Fruit fly (Drosophila melanogaster) whole organism, pupa: ENCODE results near the gene Ccdc56.

ENCODE experiments used
- CG10348 ChIP-seq: fragments of 200-800 bp; sonication (Bioruptor generic); IDR thresholded peaks from 2 replicates; pipeline ENCODE4 v1.3.6; 2022; ENCODE audit warnings: missing biosample characterization, missing genetic modification characterization
- CG12605 ChIP-seq: fragments of 200-800 bp; sonication (Bioruptor generic); IDR thresholded peaks from 2 replicates; pipeline ENCODE4 v1.3.6; 2022; ENCODE audit warnings: missing biosample characterization, missing genetic modification characterization
- CG13204 ChIP-seq: fragments of 200-800 bp; sonication (Bioruptor generic); optimal IDR thresholded peaks from 2 replicates; lab custom pipeline; 2018; ENCODE audit warnings: missing biosample characterization, mild to moderate bottlenecking, missing genetic modification characterization, moderate library complexity
- CG14655 ChIP-seq: fragments of 200-800 bp; sonication (Bioruptor generic); optimal IDR thresholded peaks from 3 replicates; lab custom pipeline; 2017; ENCODE audit warnings: mild to moderate bottlenecking, missing biosample characterization, missing genetic modification reagents, missing genetic modification characterization
- CG15710 ChIP-seq: fragments of 200-800 bp; sonication (Bioruptor generic); optimal IDR thresholded peaks from 2 replicates; lab custom pipeline; 2018; ENCODE audit warnings: missing biosample characterization, mild to moderate bottlenecking, missing genetic modification characterization, moderate library complexity
- CG17806 ChIP-seq: fragments of 200-800 bp; sonication (Bioruptor generic); optimal IDR thresholded peaks from 2 replicates; lab custom pipeline; 2018; ENCODE audit warnings: missing biosample characterization, mild to moderate bottlenecking, missing genetic modification characterization, moderate library complexity
- CG32121 ChIP-seq: fragments of 200-800 bp; sonication (Bioruptor generic); IDR thresholded peaks from 2 replicates; pipeline ENCODE4 v1.3.6; 2022; ENCODE audit warnings: missing biosample characterization, missing genetic modification characterization
- CG34367 ChIP-seq: fragments of 200-800 bp; sonication (Bioruptor generic); optimal IDR thresholded peaks from 2 replicates; lab custom pipeline; 2018; ENCODE audit warnings: missing biosample characterization, mild to moderate bottlenecking, missing genetic modification characterization
- CG4496 ChIP-seq: fragments of 200-800 bp; sonication (Bioruptor generic); IDR thresholded peaks from 3 replicates; pipeline ENCODE4 v1.3.6; 2022; ENCODE audit warnings: missing biosample characterization, missing genetic modification characterization
- CG8159 ChIP-seq: fragments of 200-800 bp; sonication (Bioruptor generic); optimal IDR thresholded peaks from 3 replicates; lab custom pipeline; 2018; ENCODE audit warnings: missing biosample characterization, mild to moderate bottlenecking, missing genetic modification characterization, moderate library complexity
- CG8301 ChIP-seq: fragments of 200-800 bp; sonication (Bioruptor generic); optimal IDR thresholded peaks from 2 replicates; lab custom pipeline; 2018; ENCODE audit warnings: missing biosample characterization, mild to moderate bottlenecking, missing genetic modification characterization
- CG9948 ChIP-seq: fragments of 200-800 bp; sonication (Bioruptor generic); optimal IDR thresholded peaks from 2 replicates; lab custom pipeline; 2018; ENCODE audit warnings: missing biosample characterization, mild to moderate bottlenecking, missing genetic modification characterization, moderate library complexity
- D1 ChIP-seq: fragments of 200-800 bp; sonication (Bioruptor generic); optimal IDR thresholded peaks from 2 replicates; lab custom pipeline; 2018; ENCODE audit warnings: missing biosample characterization, mild to moderate bottlenecking, missing genetic modification characterization, moderate library complexity
- EcR ChIP-seq: fragments of 200-800 bp; sonication (Bioruptor generic); optimal IDR thresholded peaks from 3 replicates; lab custom pipeline; 2019; ENCODE audit warnings: missing biosample characterization, missing genetic modification characterization, mild to moderate bottlenecking, moderate library complexity, missing genetic modification reagents
- Ets98B ChIP-seq: fragments of 200-800 bp; sonication (Bioruptor generic); IDR thresholded peaks from 2 replicates; pipeline ENCODE4 v1.3.6; 2022; ENCODE audit warnings: missing biosample characterization, missing genetic modification characterization
- Pif1A ChIP-seq: fragments of 200-800 bp; sonication (Bioruptor generic); optimal IDR thresholded peaks from 3 replicates; lab custom pipeline; 2016; ENCODE audit warnings: missing biosample characterization, missing genetic modification characterization
- Pif1B ChIP-seq: fragments of 200-800 bp; sonication (Bioruptor generic); optimal IDR thresholded peaks from 3 replicates; lab custom pipeline; 2016; ENCODE audit warnings: missing biosample characterization, missing genetic modification characterization
- Snoo ChIP-seq: fragments of 200-800 bp; sonication (Bioruptor generic); optimal IDR thresholded peaks from 3 replicates; lab custom pipeline; 2017; ENCODE audit warnings: missing biosample characterization, mild to moderate bottlenecking, missing genetic modification characterization, inconsistent platforms
- fd96Ca ChIP-seq: fragments of 200-800 bp; sonication (Bioruptor generic); IDR thresholded peaks from 3 replicates; pipeline ENCODE4 v1.3.6; 2022; ENCODE audit warnings: missing biosample characterization, missing genetic modification characterization
- gl ChIP-seq: fragments of 200-800 bp; sonication (Bioruptor generic); optimal IDR thresholded peaks from 2 replicates; lab custom pipeline; 2018; ENCODE audit warnings: missing biosample characterization, mild to moderate bottlenecking, missing genetic modification characterization
- rn ChIP-seq: fragments of 200-800 bp; sonication (Bioruptor generic); IDR thresholded peaks from 2 replicates; pipeline ENCODE4 v1.3.6; 2022; ENCODE audit warnings: missing biosample characterization, missing genetic modification characterization

Ccdc56 gene

DNA sequence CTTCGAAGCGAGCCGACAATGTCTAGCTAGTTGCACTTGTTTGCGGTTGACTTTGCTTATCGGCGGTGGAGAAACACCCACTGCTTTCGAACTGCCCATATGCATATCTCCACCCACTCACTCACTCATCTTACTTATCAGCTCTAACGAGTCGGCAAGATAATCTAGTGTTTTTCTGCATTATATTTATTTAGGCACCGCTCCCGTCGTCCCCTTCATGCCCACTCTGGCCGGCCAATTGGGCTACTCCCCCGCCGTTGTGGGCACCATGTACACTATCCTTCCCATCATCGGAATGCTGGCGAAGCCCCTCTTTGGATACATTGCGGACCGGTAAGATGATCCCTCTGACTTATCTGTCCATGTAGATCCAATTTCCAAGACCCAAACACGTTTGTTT, 22.9 kb upstream of the Ccdc56 start:
- TF ChIP-seq CG4496 (GFP tag; lab: Robert Waterston, UW) (no peak), Pif1A (GFP tag; lab: Kevin White, UChicago) (no peak), rn (no peak), CG13204 (GFP tag; lab: Kevin White, UChicago) (no peak), EcR (GFP tag; lab: Kevin White, UChicago) (no peak), fd96Ca (GFP tag; lab: Robert Waterston, UW) (no peak), Pif1B (GFP tag; lab: Kevin White, UChicago) (no peak), CG10348 (no peak), CG15710 (tag; lab: Kevin White, UChicago) (no peak), CG9948 (tag; lab: Kevin White, UChicago) (no peak), Snoo (tag; lab: Kevin White, UChicago) (no peak), CG34367 (tag; lab: Kevin White, UChicago) (no peak), CG14655 (no peak), gl (tag; lab: Kevin White, UChicago) (no peak), CG17806 (tag; lab: Kevin White, UChicago) (no peak), D1 (tag; lab: Kevin White, UChicago) (no peak), CG8301 (no peak), Ets98B (no peak), CG32121 (GFP tag; lab: Robert Waterston, UW) (no peak)

dm6 chr3L:11689832-11690602, 18.8 kb upstream of the Ccdc56 start:
- TF ChIP-seq CG9948 (tag; lab: Kevin White, UChicago) (no peak), CG14655 (no peak), CG12605 (GFP tag; lab: Robert Waterston, UW) (no peak), CG8159 (tag; lab: Kevin White, UChicago) (no peak), Ets98B (no peak), CG8301 (no peak), CG17806 (tag; lab: Kevin White, UChicago) (no peak), Snoo (tag; lab: Kevin White, UChicago) (no peak), Pif1A (GFP tag; lab: Kevin White, UChicago) (no peak), gl (tag; lab: Kevin White, UChicago) (no peak), CG15710 (tag; lab: Kevin White, UChicago) (no peak), fd96Ca (GFP tag; lab: Robert Waterston, UW) (no peak), CG4496 (GFP tag; lab: Robert Waterston, UW) (no peak)

dm6 chr3L:11691203-11691797, 17.5 kb upstream of the Ccdc56 start, which contains the start of the genes Pldn and CG14135:
TSS of gene Pldn (minus strand) at chr3L:11691399.
TSS of gene CG14135 (plus strand) at chr3L:11691571.
- TF ChIP-seq Pif1B (GFP tag; lab: Kevin White, UChicago) (no peak), D1 (tag; lab: Kevin White, UChicago) (peak; percentile 12), Snoo (tag; lab: Kevin White, UChicago) (no peak)

DNA sequence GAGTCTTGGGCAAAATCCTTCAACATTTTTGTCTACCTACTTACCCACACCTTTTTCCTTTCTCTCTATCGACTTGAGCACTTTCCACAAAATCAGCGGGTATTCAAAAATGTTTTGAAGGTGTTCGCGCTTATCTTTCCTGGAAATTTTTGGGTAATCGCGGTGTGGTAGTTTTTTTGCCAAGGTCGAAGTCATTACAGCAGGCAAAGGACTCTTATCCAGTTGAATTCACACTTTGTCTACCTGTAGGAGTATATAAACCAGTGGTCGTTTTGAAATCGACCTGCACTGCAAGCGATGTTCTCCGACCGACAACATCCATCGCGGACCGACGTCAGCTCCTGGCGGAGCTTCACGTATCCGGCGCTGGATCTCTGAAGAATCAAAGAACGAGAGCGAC, 15.9 kb upstream of the Ccdc56 start:
- TF ChIP-seq CG10348: no peak
- no peak for TF ChIP-seq gl (tag; lab: Kevin White, UChicago)
- TF ChIP-seq fd96Ca (GFP tag; lab: Robert Waterston, UW): no peak
- no peak for TF ChIP-seq CG4496 (GFP tag; lab: Robert Waterston, UW)
- TF ChIP-seq Pif1A (GFP tag; lab: Kevin White, UChicago): no peak

DNA sequence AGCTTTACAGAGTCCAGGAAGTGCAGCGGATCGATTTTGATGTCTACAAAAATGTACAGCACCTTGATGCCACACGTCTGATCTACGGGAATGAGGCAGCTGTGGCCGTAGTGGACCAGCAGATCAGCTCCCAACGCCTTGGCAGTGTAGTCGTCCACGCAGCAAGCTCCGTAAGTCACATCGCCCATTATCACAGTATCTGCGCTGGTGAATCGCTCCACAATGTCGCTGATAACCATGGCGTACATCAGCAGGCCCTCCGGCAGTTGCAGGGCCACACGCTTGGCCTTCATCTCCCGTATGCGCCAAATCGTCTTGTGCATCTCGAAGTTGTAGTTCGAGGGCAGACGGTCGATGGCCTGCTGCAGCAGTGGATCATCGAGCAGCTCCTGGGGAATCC, 13.7 kb upstream of the Ccdc56 start:
- no peak for TF ChIP-seq CG4496 (GFP tag; lab: Robert Waterston, UW)
- TF ChIP-seq EcR (GFP tag; lab: Kevin White, UChicago): peak; percentile 38

DNA sequence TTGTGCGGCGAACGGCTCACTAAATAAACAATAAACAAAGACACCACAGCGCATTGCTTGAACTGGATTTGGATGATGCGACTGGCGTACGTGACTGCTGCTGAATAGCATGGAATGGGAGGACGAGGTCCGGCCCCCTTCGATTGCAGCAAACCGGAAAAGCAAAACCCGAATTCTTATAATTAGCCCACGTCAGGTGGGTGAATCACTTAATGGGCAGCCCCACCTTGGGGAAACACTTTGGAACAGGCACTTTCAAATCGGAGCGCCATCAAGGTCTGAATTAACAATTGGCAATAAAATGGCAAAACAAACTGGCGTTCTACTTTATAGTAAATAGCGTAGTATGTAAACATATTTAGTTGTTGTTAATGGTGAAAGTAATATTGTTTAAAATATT, 13.0 kb upstream of the Ccdc56 start:
- TF ChIP-seq Ets98B (no peak), CG12605 (GFP tag; lab: Robert Waterston, UW) (no peak)
- TF ChIP-seq, all 21 proteins: peak for 0
